Fruit fly (Drosophila melanogaster) whole organism, prepupa: ENCODE measurements around the gene CG12674.

Experiments used
- CG6808 ChIP-seq: fragments of 200-800 bp; sonication (Bioruptor generic); optimal IDR thresholded peaks from 3 replicates; lab custom pipeline; 2017; ENCODE audit warnings: missing biosample characterization, missing genetic modification characterization, mild to moderate bottlenecking, moderate library complexity, missing genetic modification reagents
- achi ChIP-seq: fragments of 200-800 bp; sonication (Bioruptor generic); optimal IDR thresholded peaks from 3 replicates; lab custom pipeline; 2016; ENCODE audit warnings: missing biosample characterization, missing genetic modification characterization

DNA sequence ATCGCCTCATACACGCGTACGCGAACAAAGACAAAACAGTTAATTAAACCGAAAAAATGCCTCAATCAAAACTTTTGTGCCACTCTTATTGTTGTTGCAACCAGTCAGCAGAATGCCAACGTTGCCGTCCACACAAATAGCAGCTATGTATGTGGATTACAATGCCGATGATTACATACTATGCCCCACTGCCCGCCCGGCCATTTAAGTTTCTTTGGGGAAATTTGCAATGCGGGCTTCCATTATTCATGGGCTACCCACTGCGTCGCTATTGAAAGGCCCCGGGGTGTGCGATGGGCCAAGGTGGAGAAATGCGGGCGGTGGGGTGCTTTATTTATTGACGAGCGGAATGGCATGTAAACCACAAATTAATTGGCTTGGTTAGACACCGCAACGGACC is 4.6 kb downstream of the CG12674 start:
- no peak for TF ChIP-seq achi (GFP tag; lab: Kevin White, UChicago)
- TF ChIP-seq CG6808 (GFP tag; lab: Kevin White, UChicago) = no peak
